Worm (Caenorhabditis elegans): ENCODE data around the gene pig-1.

DNA sequence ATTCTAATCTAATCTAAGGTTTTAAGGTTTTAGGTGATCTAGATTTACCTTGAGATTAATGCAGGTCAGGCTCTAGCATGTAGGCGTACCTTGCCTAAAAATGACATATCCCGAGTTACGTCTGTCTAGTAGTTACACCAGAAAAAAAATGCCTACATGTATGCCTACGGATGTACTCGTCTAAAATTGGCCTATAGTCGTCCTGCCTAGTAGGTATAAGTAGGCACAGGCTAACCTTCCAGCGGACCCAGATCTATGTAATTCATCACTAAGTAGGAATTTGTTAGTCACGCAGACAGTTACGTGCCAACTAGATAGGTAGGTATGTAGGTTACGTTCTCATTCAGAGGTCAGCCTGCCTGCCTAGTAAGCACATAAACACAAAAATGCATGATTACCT is 52.0 kb downstream of the pig-1 start:
- TF ChIP-seq unc-39 (tag; optimal IDR thresholded peaks at IDR 0.05): no peak
- TF ChIP-seq nhr-12 (tag; optimal IDR thresholded peaks at IDR 0.05): no peak
- no peak for TF ChIP-seq F13H6.1 (tag; optimal IDR thresholded peaks at IDR 0.05)
- no peak for TF ChIP-seq lin-13 (GFP tag; optimal IDR thresholded peaks at IDR 0.05)
- TF ChIP-seq crh-2 (tag; optimal IDR thresholded peaks at IDR 0.05): no peak
- no peak for TF ChIP-seq ceh-82 (tag; optimal IDR thresholded peaks at IDR 0.05)

All from whole organism, L2 larva.